Worm (Caenorhabditis elegans): ENCODE data around the gene pdha-1.

Gene pdha-1

ce11 chrII:8058769-8059168, 7.3 kb upstream of the pdha-1 start, which contains the start of gene T05H10.8:
T05H10.8 (plus strand) TSS chrII:8059069.
- peak; percentile 20 for TF ChIP-seq dsc-1 (tag; optimal IDR thresholded peaks at IDR 0.05)
- no peak for TF ChIP-seq zag-1 (tag; optimal IDR thresholded peaks at IDR 0.05)

ce11 chrII:8059532-8059931, 6.6 kb upstream of the pdha-1 start:
- TF ChIP-seq dsc-1 (tag; optimal IDR thresholded peaks at IDR 0.05) (peak; percentile 95), nhr-11 (tag; optimal IDR thresholded peaks at IDR 0.05) (peak; percentile 66), nhr-76 (tag; optimal IDR thresholded peaks at IDR 0.05) (no peak), nhr-28 (tag; optimal IDR thresholded peaks at IDR 0.05) (no peak), swsn-7 (tag; optimal IDR thresholded peaks at IDR 0.05) (no peak), snpc-4 (tag; optimal IDR thresholded peaks at IDR 0.05) (no peak), egl-13 (tag; optimal IDR thresholded peaks at IDR 0.05) (peak; percentile 64), nhr-47 (tag; optimal IDR thresholded peaks at IDR 0.05) (peak; percentile 55), nhr-71 (tag; optimal IDR thresholded peaks at IDR 0.05) (peak; percentile 41), fkh-8 (tag; optimal IDR thresholded peaks at IDR 0.05) (peak; percentile 47), isw-1 (GFP tag; IDR thresholded peaks at IDR 0.05) (no peak)

ce11 chrII:8062334-8062791, 3.7 kb upstream of the pdha-1 start, which contains the start of gene ufd-2:
ufd-2 (plus strand) TSS chrII:8062741.
- TF ChIP-seq xbp-1 (tag; optimal IDR thresholded peaks at IDR 0.05), result peak; percentile 54
- peak; percentile 77 for TF ChIP-seq vab-15 (tag; optimal IDR thresholded peaks at IDR 0.05)
- TF ChIP-seq elt-2 (tag; optimal IDR thresholded peaks at IDR 0.05), result peak; percentile 53
- no peak for TF ChIP-seq ets-5 (GFP tag; IDR thresholded peaks at IDR 0.05)
- TF ChIP-seq F16B12.6 (tag; optimal IDR thresholded peaks at IDR 0.05), result peak; percentile 66
- TF ChIP-seq ceh-63 (GFP tag; optimal IDR thresholded peaks at IDR 0.05), result no peak
- peak; percentile 77 to 81 for TF ChIP-seq efl-1 (optimal IDR thresholded peaks at IDR 0.05)
- TF ChIP-seq efl-1 (GFP tag; optimal IDR thresholded peaks at IDR 0.05 in 1 of 2), result peak; percentile 70 to 96
- peak; percentile 67 to 89 for TF ChIP-seq lsy-2 (tag; optimal IDR thresholded peaks at IDR 0.05)
- TF ChIP-seq hlh-17 (GFP tag; optimal IDR thresholded peaks at IDR 0.05; ENCODE audit: borderline replicate concordance), result no peak
- no peak for TF ChIP-seq aha-1 (tag; optimal IDR thresholded peaks at IDR 0.05)
- TF ChIP-seq jun-1 (tag; optimal IDR thresholded peaks at IDR 0.05), result peak; percentile 50
- peak; percentile 60 for TF ChIP-seq nhr-90 (tag; optimal IDR thresholded peaks at IDR 0.05; ENCODE audit: poor library complexity)
- no peak for TF ChIP-seq elt-3 (tag; optimal IDR thresholded peaks at IDR 0.05)
- no peak for TF ChIP-seq ces-1 (GFP tag; optimal IDR thresholded peaks at IDR 0.05)
- no peak for TF ChIP-seq Y116A8C.19 (tag; optimal IDR thresholded peaks at IDR 0.05; ENCODE audit: borderline replicate concordance)
- TF ChIP-seq nhr-84 (tag; optimal IDR thresholded peaks at IDR 0.05), result no peak
- peak; percentile 22 for TF ChIP-seq isw-1 (GFP tag; IDR thresholded peaks at IDR 0.05)
- peak; percentile 17 for TF ChIP-seq fos-1 (tag; optimal IDR thresholded peaks at IDR 0.05)
- TF ChIP-seq nhr-20 (tag; optimal IDR thresholded peaks at IDR 0.05), result peak; percentile 70
- TF ChIP-seq ceh-82 (tag; optimal IDR thresholded peaks at IDR 0.05), result peak; percentile 45 to 76 (median 74)
- peak; percentile 68 for TF ChIP-seq lir-3 (tag; optimal IDR thresholded peaks at IDR 0.05; ENCODE audit: poor library complexity)
- peak; percentile 61 to 75 (median 66) for TF ChIP-seq dpl-1 (GFP tag; optimal IDR thresholded peaks at IDR 0.05)
- TF ChIP-seq nhr-11 (tag; optimal IDR thresholded peaks at IDR 0.05), result no peak
- peak; percentile 86 for TF ChIP-seq rnt-1 (tag; optimal IDR thresholded peaks at IDR 0.05)
- TF ChIP-seq pqm-1 (tag; optimal IDR thresholded peaks at IDR 0.05), result no peak
- TF ChIP-seq lin-15B (tag; optimal IDR thresholded peaks at IDR 0.05), result peak; percentile 90
- TF ChIP-seq sptf-1 (tag; optimal IDR thresholded peaks at IDR 0.05), result no peak
- peak; percentile 70 for TF ChIP-seq fkh-8 (tag; optimal IDR thresholded peaks at IDR 0.05)
- TF ChIP-seq zag-1 (tag; optimal IDR thresholded peaks at IDR 0.05), result peak; percentile 5
- TF ChIP-seq fkh-4 (tag; optimal IDR thresholded peaks at IDR 0.05; ENCODE audit: borderline replicate concordance), result no peak
- TF ChIP-seq nhr-77 (tag; optimal IDR thresholded peaks at IDR 0.05), result peak; percentile 67
- TF ChIP-seq blmp-1 (tag; optimal IDR thresholded peaks at IDR 0.05), result peak; percentile 55
- no peak for TF ChIP-seq sox-4 (tag; optimal IDR thresholded peaks at IDR 0.05)
- TF ChIP-seq nhr-237 (tag; optimal IDR thresholded peaks at IDR 0.05), result peak; percentile 4
- peak; percentile 64 for TF ChIP-seq nhr-47 (tag; optimal IDR thresholded peaks at IDR 0.05)
- peak; percentile 85 for TF ChIP-seq C16A3.4 (tag; optimal IDR thresholded peaks at IDR 0.05)
- no peak for TF ChIP-seq efl-3 (GFP tag; optimal IDR thresholded peaks at IDR 0.05)
- TF ChIP-seq lin-39 (tag; optimal IDR thresholded peaks at IDR 0.05), result no peak
- no peak for TF ChIP-seq ztf-4 (tag; optimal IDR thresholded peaks at IDR 0.05)
- peak; percentile 60 for TF ChIP-seq nhr-85 (tag)
- peak; percentile 16 for TF ChIP-seq unc-130 (tag; optimal IDR thresholded peaks at IDR 0.05)
- TF ChIP-seq egl-13 (tag; optimal IDR thresholded peaks at IDR 0.05), result no peak

Measured in whole organism, L1 larva.